Fruit fly (Drosophila melanogaster) whole organism, embryonic: ENCODE measurements around the gene nmdyn-D7.

Experiments
- BtbVII ChIP-seq: fragments of 200-800 bp; sonication (Bioruptor generic); optimal IDR thresholded peaks from 3 replicates; lab custom pipeline; 2017; ENCODE audit warnings: missing biosample characterization, mild to moderate bottlenecking, missing genetic modification characterization
- CG10209 ChIP-seq: fragments of 200-800 bp; sonication (Bioruptor generic); optimal IDR thresholded peaks from 3 replicates; lab custom pipeline; 2017; ENCODE audit warnings: missing biosample characterization, mild to moderate bottlenecking, missing genetic modification characterization, missing genetic modification reagents
- CG10366 ChIP-seq: fragments of 200-800 bp; sonication (Bioruptor generic); IDR thresholded peaks from 2 replicates; pipeline ENCODE4 v1.3.6; 2022; ENCODE audit warnings: missing biosample characterization, missing genetic modification characterization
- CG10462 ChIP-seq: fragments of 200-800 bp; sonication (Bioruptor generic); optimal IDR thresholded peaks from 2 replicates; lab custom pipeline; 2016; ENCODE audit warnings: missing biosample characterization, missing genetic modification characterization
- CG10543 ChIP-seq: fragments of 200-800 bp; sonication (Bioruptor generic); optimal IDR thresholded peaks from 3 replicates; lab custom pipeline; 2017; ENCODE audit warnings: missing biosample characterization, mild to moderate bottlenecking, missing genetic modification characterization, moderate library complexity
- CG10654 ChIP-seq: fragments of 200-800 bp; sonication (Bioruptor generic); optimal IDR thresholded peaks from 2 replicates; lab custom pipeline; 2016; ENCODE audit warnings: missing biosample characterization, missing genetic modification characterization
- CG11504 ChIP-seq: fragments of 200-800 bp; sonication (Bioruptor generic); optimal IDR thresholded peaks from 3 replicates; lab custom pipeline; 2019; ENCODE audit warnings: missing biosample characterization, mild to moderate bottlenecking, missing genetic modification characterization, moderate library complexity
- CG13287 ChIP-seq: fragments of 200-800 bp; sonication (Bioruptor generic); IDR thresholded peaks from 2 replicates; pipeline ENCODE4 v1.3.6; 2022; ENCODE audit warnings: missing biosample characterization, missing genetic modification characterization; ENCODE audit not compliant: partially characterized antibody
- CG13894 ChIP-seq: fragments of 200-800 bp; sonication (Bioruptor generic); optimal IDR thresholded peaks from 3 replicates; lab custom pipeline; 2018; ENCODE audit warnings: missing biosample characterization, mild to moderate bottlenecking, missing genetic modification characterization, moderate library complexity
- CG1647 ChIP-seq: fragments of 200-800 bp; sonication (Bioruptor generic); optimal IDR thresholded peaks from 3 replicates; lab custom pipeline; 2016; ENCODE audit warnings: missing biosample characterization, missing genetic modification characterization
- CG17361 ChIP-seq: fragments of 200-800 bp; sonication (Bioruptor generic); IDR thresholded peaks from 3 replicates; pipeline ENCODE4 v1.3.6; 2022; ENCODE audit warnings: missing biosample characterization, missing genetic modification characterization
- CG17829 ChIP-seq: fragments of 200-800 bp; optimal IDR thresholded peaks from 2 replicates; lab custom pipeline; 2019; ENCODE audit warnings: missing biosample characterization, mild to moderate bottlenecking, missing genetic modification characterization, moderate library complexity
- CG2712 ChIP-seq: fragments of 200-800 bp; optimal IDR thresholded peaks from 3 replicates; lab custom pipeline; 2019; ENCODE audit warnings: missing biosample characterization, mild to moderate bottlenecking, missing genetic modification characterization, moderate library complexity
- CG30431 ChIP-seq: fragments of 200-800 bp; sonication (Bioruptor generic); optimal IDR thresholded peaks from 2 replicates; lab custom pipeline; 2017; ENCODE audit warnings: missing biosample characterization, missing genetic modification characterization
- CG3407 ChIP-seq: fragments of 200-800 bp; sonication (Bioruptor generic); optimal IDR thresholded peaks from 2 replicates; lab custom pipeline; 2018; ENCODE audit warnings: missing biosample characterization, mild to moderate bottlenecking, missing genetic modification characterization
- CG34376 ChIP-seq: fragments of 200-800 bp; sonication (Bioruptor generic); optimal IDR thresholded peaks from 2 replicates; lab custom pipeline; 2018; ENCODE audit warnings: missing biosample characterization, mild to moderate bottlenecking, missing genetic modification characterization
- CG3995 ChIP-seq: fragments of 200-800 bp; sonication (Bioruptor generic); optimal IDR thresholded peaks from 3 replicates; lab custom pipeline; 2016; ENCODE audit warnings: missing biosample characterization, missing genetic modification characterization
- CG5953 ChIP-seq: fragments of 200-800 bp; sonication (Bioruptor generic); IDR thresholded peaks from 2 replicates; pipeline ENCODE4 v1.3.6; 2022; ENCODE audit warnings: missing biosample characterization, missing genetic modification characterization
- CG6654 ChIP-seq: fragments of 200-800 bp; sonication (Bioruptor generic); optimal IDR thresholded peaks from 2 replicates; lab custom pipeline; 2017; ENCODE audit warnings: missing biosample characterization, mild to moderate bottlenecking, missing genetic modification characterization
- CG6683 ChIP-seq: fragments of 200-800 bp; sonication (Bioruptor generic); optimal IDR thresholded peaks from 2 replicates; lab custom pipeline; 2017; ENCODE audit warnings: missing biosample characterization, mild to moderate bottlenecking, missing genetic modification characterization, missing genetic modification reagents
- CG8924 ChIP-seq: fragments of 200-800 bp; optimal IDR thresholded peaks from 3 replicates; lab custom pipeline; 2019; ENCODE audit warnings: missing biosample characterization, mild to moderate bottlenecking, missing genetic modification characterization, moderate library complexity
- CG8944 ChIP-seq: fragments of 200-800 bp; sonication (Bioruptor generic); optimal IDR thresholded peaks from 3 replicates; lab custom pipeline; 2016; ENCODE audit warnings: missing biosample characterization, missing genetic modification characterization
- CHES-1-like ChIP-seq: fragments of 200-800 bp; sonication (Bioruptor generic); optimal IDR thresholded peaks from 2 replicates; lab custom pipeline; 2016; ENCODE audit warnings: missing biosample characterization, missing genetic modification characterization
- Dfd ChIP-seq, 2 experiments: fragments of >200 bp; optimal IDR thresholded peaks; 2 replicates each; lab custom pipeline; 2017; ENCODE audit warnings: missing biosample characterization in 2 of 2, missing genetic modification characterization in 2 of 2
- Doc2 ChIP-seq: fragments of 200-800 bp; sonication (Bioruptor generic); IDR thresholded peaks from 2 replicates; pipeline ENCODE4 v1.3.6; 2022; ENCODE audit warnings: missing biosample characterization, missing genetic modification characterization
- Eip74EF ChIP-seq, 2 experiments: fragments of 200-800 bp in 1 of 2; fragments of >200 bp in 1 of 2; sonication (Bioruptor generic) in 1 of 2; optimal IDR thresholded peaks; 2 replicates each; lab custom pipeline; 2017 to 2019; ENCODE audit warnings: missing biosample characterization in 2 of 2, missing genetic modification characterization in 2 of 2, mild to moderate bottlenecking in 1 of 2, moderate library complexity in 1 of 2
- Hand ChIP-seq: fragments of 200-800 bp; sonication (Bioruptor generic); optimal IDR thresholded peaks from 2 replicates; lab custom pipeline; 2017; ENCODE audit warnings: mild to moderate bottlenecking, missing biosample characterization, missing genetic modification reagents, missing genetic modification characterization
- Hr51 ChIP-seq, 2 experiments: fragments of 200-800 bp; sonication (Bioruptor generic); optimal IDR thresholded peaks; 2 replicates in 1 of 2; 3 replicates in 1 of 2; lab custom pipeline; 2016 to 2018; ENCODE audit warnings: missing biosample characterization in 2 of 2, missing genetic modification characterization in 2 of 2, mild to moderate bottlenecking in 1 of 2, moderate library complexity in 1 of 2
- Oaz ChIP-seq: fragments of 200-800 bp; sonication (Bioruptor generic); IDR thresholded peaks from 2 replicates; pipeline ENCODE4 v1.3.6; 2022; ENCODE audit warnings: missing biosample characterization, missing genetic modification characterization
- Optix ChIP-seq: fragments of 200-800 bp; sonication (Bioruptor generic); IDR thresholded peaks from 3 replicates; pipeline ENCODE4 v1.3.6; 2022; ENCODE audit warnings: missing biosample characterization, missing genetic modification characterization
- Pdp1 ChIP-seq, 2 experiments: fragments of 200-800 bp; sonication (Bioruptor generic); optimal IDR thresholded peaks; 3 replicates each; lab custom pipeline; 2016; ENCODE audit warnings: missing biosample characterization in 2 of 2, missing genetic modification characterization in 2 of 2, mild to moderate bottlenecking in 1 of 2, moderate library complexity in 1 of 2
- Usf ChIP-seq: fragments of 200-800 bp; sonication (Bioruptor generic); optimal IDR thresholded peaks from 2 replicates; lab custom pipeline; 2017; ENCODE audit warnings: missing genotype, missing biosample characterization, missing genetic modification characterization
- abd-A ChIP-seq: fragments of 200-800 bp; sonication (Bioruptor generic); optimal IDR thresholded peaks from 3 replicates; lab custom pipeline; 2019; ENCODE audit warnings: missing biosample characterization, mild to moderate bottlenecking, missing genetic modification characterization, moderate library complexity
- al ChIP-seq: fragments of 200-800 bp; sonication (Bioruptor generic); IDR thresholded peaks from 2 replicates; pipeline ENCODE4 v1.3.6; 2022; ENCODE audit warnings: missing biosample characterization, missing genetic modification characterization
- ase ChIP-seq: fragments of 200-800 bp; sonication (Bioruptor generic); IDR thresholded peaks from 3 replicates; pipeline ENCODE4 v1.3.6; 2022; ENCODE audit warnings: missing biosample characterization, missing genetic modification characterization
- cas ChIP-seq: fragments of 200-800 bp; sonication (Bioruptor generic); IDR thresholded peaks from 2 replicates; pipeline ENCODE4 v1.3.6; 2022; ENCODE audit warnings: missing biosample characterization, missing genetic modification characterization
- chinmo ChIP-seq: fragments of 200-800 bp; sonication (Bioruptor generic); IDR thresholded peaks from 4 replicates; pipeline ENCODE4 v1.3.6; 2022; ENCODE audit warnings: missing biosample characterization, missing genetic modification characterization; ENCODE audit not compliant: partially characterized antibody
- chn ChIP-seq: fragments of 200-800 bp; sonication (Bioruptor generic); optimal IDR thresholded peaks from 2 replicates; lab custom pipeline; 2016; ENCODE audit warnings: missing biosample characterization, missing genetic modification characterization
- crol ChIP-seq: fragments of 200-800 bp; sonication (Bioruptor generic); IDR thresholded peaks from 2 replicates; pipeline ENCODE4 v1.3.6; 2022; ENCODE audit warnings: missing biosample characterization, missing genetic modification characterization
- crp ChIP-seq, 2 experiments: fragments of 200-800 bp; sonication (Bioruptor generic); optimal IDR thresholded peaks; 2 replicates in 1 of 2; 3 replicates in 1 of 2; lab custom pipeline; 2017; ENCODE audit warnings: missing biosample characterization in 2 of 2, missing genetic modification characterization in 2 of 2, mild to moderate bottlenecking in 1 of 2, moderate library complexity in 1 of 2
- emc ChIP-seq: fragments of 200-800 bp; sonication (Bioruptor generic); optimal IDR thresholded peaks from 2 replicates; lab custom pipeline; 2016; ENCODE audit warnings: missing biosample characterization, missing genetic modification characterization
- odd ChIP-seq: fragments of 200-800 bp; sonication (Bioruptor generic); optimal IDR thresholded peaks from 2 replicates; lab custom pipeline; 2017; ENCODE audit warnings: missing biosample characterization, mild to moderate bottlenecking, missing genetic modification characterization
- pb ChIP-seq: fragments of 200-800 bp; sonication (Bioruptor generic); optimal IDR thresholded peaks from 3 replicates; lab custom pipeline; 2016; ENCODE audit warnings: missing biosample characterization, missing genetic modification characterization
- ro ChIP-seq: fragments of 200-800 bp; sonication (Bioruptor generic); IDR thresholded peaks from 2 replicates; pipeline ENCODE4 v1.3.6; 2022; ENCODE audit warnings: missing biosample characterization, missing genetic modification characterization
- sd ChIP-seq: fragments of 200-800 bp; sonication (Bioruptor generic); optimal IDR thresholded peaks from 3 replicates; lab custom pipeline; 2018; ENCODE audit warnings: missing biosample characterization, mild to moderate bottlenecking, missing genetic modification characterization, moderate library complexity
- sens ChIP-seq: fragments of 200-800 bp; sonication (Bioruptor generic); peaks from one replicate; lab custom pipeline; 2016; ENCODE audit warnings: missing biosample characterization, missing genetic modification characterization
- sisA ChIP-seq: fragments of 200-800 bp; sonication (Bioruptor generic); IDR thresholded peaks from 2 replicates; pipeline ENCODE4 v1.3.6; 2022; ENCODE audit warnings: missing biosample characterization, missing genetic modification characterization
- slbo ChIP-seq: fragments of 200-800 bp; sonication (Bioruptor generic); IDR thresholded peaks from 2 replicates; pipeline ENCODE4 v1.3.6; 2022; ENCODE audit warnings: missing biosample characterization, missing genetic modification characterization
- stc ChIP-seq: fragments of 200-800 bp; sonication (Bioruptor generic); IDR thresholded peaks from 2 replicates; pipeline ENCODE4 v1.3.6; 2022; ENCODE audit warnings: missing biosample characterization, missing genetic modification characterization
- sug ChIP-seq: fragments of 200-800 bp; optimal IDR thresholded peaks from 2 replicates; lab custom pipeline; 2019; ENCODE audit warnings: missing biosample characterization, mild to moderate bottlenecking, missing genetic modification characterization, moderate library complexity
- ttk ChIP-seq: fragments of 200-800 bp; sonication (Bioruptor generic); IDR thresholded peaks from 2 replicates; pipeline ENCODE4 v2.1.2; 2022; ENCODE audit warnings: missing biosample characterization, missing genetic modification characterization
- unpg ChIP-seq: fragments of 200-800 bp; sonication (Bioruptor generic); optimal IDR thresholded peaks from 3 replicates; lab custom pipeline; 2018; ENCODE audit warnings: missing biosample characterization, mild to moderate bottlenecking, missing genetic modification characterization, moderate library complexity

The nmdyn-D7 gene

DNA sequence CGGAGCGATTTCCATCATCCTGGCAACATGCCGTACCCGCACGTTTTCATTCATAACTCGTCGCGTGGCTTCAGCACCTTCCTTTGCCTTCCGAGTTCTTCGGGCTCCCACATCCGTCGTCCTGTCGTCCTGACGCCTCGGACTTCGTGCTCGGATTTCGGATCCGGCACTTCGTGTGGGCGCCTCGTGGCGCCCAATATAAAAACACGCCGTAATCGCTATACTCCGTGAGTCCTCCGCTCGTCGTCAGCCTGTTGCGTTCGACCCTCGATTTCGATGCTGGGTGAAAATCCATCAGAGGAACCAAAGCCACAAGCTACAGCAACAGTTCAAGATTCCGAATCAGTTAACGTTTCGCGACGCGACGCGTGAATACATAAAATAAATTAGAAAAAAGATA lies 39.4 kb upstream of the nmdyn-D7 start (continued):
- no peak for TF ChIP-seq al
- TF ChIP-seq stc (GFP tag; lab: Robert Waterston, UW): no peak
- TF ChIP-seq CG1647 (GFP tag; lab: Kevin White, UChicago): no peak
- TF ChIP-seq Oaz: no peak
- no peak for TF ChIP-seq CG10366 (GFP tag; lab: Robert Waterston, UW)
- no peak for TF ChIP-seq ase (GFP tag; lab: Robert Waterston, UW)
- peak; percentile 30 for TF ChIP-seq CG11504 (tag; lab: Kevin White, UChicago)
- no peak for TF ChIP-seq Doc2 (GFP tag; lab: Robert Waterston, UW)
- no peak for TF ChIP-seq sug (tag; lab: Kevin White, UChicago)
- TF ChIP-seq CG2712 (tag; lab: Kevin White, UChicago): no peak
- TF ChIP-seq Hr51 (GFP tag; optimal IDR thresholded peaks at IDR 0.05; lab: Kevin White, UChicago): no peak
- no peak for TF ChIP-seq CG6683 (GFP tag; lab: Kevin White, UChicago)
- TF ChIP-seq CG3407 (GFP tag; lab: Kevin White, UChicago): no peak
- TF ChIP-seq chinmo (GFP tag; lab: Robert Waterston, UW): no peak
- TF ChIP-seq odd (GFP tag; lab: Kevin White, UChicago): no peak
- no peak for TF ChIP-seq CG10209 (GFP tag; lab: Kevin White, UChicago)
- TF ChIP-seq CG8944 (GFP tag; lab: Kevin White, UChicago): no peak
- TF ChIP-seq Dfd (GFP tag; optimal IDR thresholded peaks at IDR 0.05; lab: Kevin White, UChicago): no peak
- TF ChIP-seq CG34376 (GFP tag; lab: Kevin White, UChicago): no peak
- no peak for TF ChIP-seq cas (GFP tag; lab: Robert Waterston, UW)
- TF ChIP-seq CG10654 (GFP tag; lab: Kevin White, UChicago): no peak
- TF ChIP-seq Pdp1 (GFP tag; optimal IDR thresholded peaks at IDR 0.05; lab: Kevin White, UChicago): no peak
- no peak for TF ChIP-seq sd
- no peak for TF ChIP-seq ro (GFP tag; lab: Robert Waterston, UW)
- TF ChIP-seq Eip74EF (GFP tag; optimal IDR thresholded peaks at IDR 0.05; lab: Kevin White, UChicago): no peak
- peak; percentile 16 for TF ChIP-seq sens
- TF ChIP-seq unpg (GFP tag; lab: Kevin White, UChicago): no peak
- peak; percentile 79 for TF ChIP-seq CG13894 (tag; lab: Kevin White, UChicago)
- TF ChIP-seq BtbVII (GFP tag; lab: Kevin White, UChicago): no peak
- no peak for TF ChIP-seq CG13287 (GFP tag; lab: Robert Waterston, UW)
- TF ChIP-seq CG6654 (GFP tag; lab: Kevin White, UChicago): no peak
- TF ChIP-seq CG17361 (GFP tag; lab: Robert Waterston, UW): no peak

DNA sequence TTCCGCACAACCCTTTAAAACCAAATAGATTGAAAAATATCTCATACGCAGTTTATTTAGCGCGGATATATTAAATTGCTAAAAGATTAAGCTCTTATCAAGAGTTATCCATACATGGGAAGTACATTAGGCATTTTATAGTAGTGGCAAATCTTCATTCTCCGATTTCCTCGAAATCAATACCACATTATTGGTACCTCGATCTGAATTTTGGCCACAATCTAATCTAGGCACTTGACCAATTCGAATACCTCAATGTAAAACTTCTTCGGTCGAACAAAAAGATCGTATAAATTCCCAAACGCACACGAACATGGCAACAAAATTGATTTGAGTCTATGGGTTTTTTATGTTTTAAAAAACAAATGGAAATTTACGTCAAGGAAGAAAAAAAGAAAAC lies 35.8 kb upstream of the nmdyn-D7 start:
- TF ChIP-seq pb (GFP tag; lab: Kevin White, UChicago) (no peak), abd-A (tag; lab: Kevin White, UChicago) (no peak), sd (peak; percentile 83), CG10543 (GFP tag; lab: Kevin White, UChicago) (no peak), crol (GFP tag; lab: Robert Waterston, UW) (no peak), Optix (GFP tag; lab: Robert Waterston, UW) (no peak), ttk (GFP tag; lab: Robert Waterston, UW) (no peak), sisA (GFP tag; lab: Robert Waterston, UW) (no peak), Usf (GFP tag; lab: Kevin White, UChicago) (no peak), CG5953 (GFP tag; lab: Robert Waterston, UW) (no peak), CG3995 (GFP tag; lab: Kevin White, UChicago) (no peak), CG10462 (GFP tag; lab: Kevin White, UChicago) (no peak), CG17829 (tag; lab: Kevin White, UChicago) (no peak), chn (GFP tag; lab: Kevin White, UChicago) (no peak), CHES-1-like (no peak), crp (GFP tag; optimal IDR thresholded peaks at IDR 0.05; lab: Kevin White, UChicago) (no peak), Hand (GFP tag; lab: Kevin White, UChicago) (no peak), CG30431 (GFP tag; lab: Kevin White, UChicago) (no peak), CG8924 (tag; lab: Kevin White, UChicago) (no peak), emc (no peak), slbo (GFP tag; lab: Robert Waterston, UW) (no peak)
